Fruit fly (Drosophila melanogaster): ENCODE measurements around the gene GILT1.

- TF ChIP-seq CG14711 (tag; optimal IDR thresholded peaks at IDR 0.05) (no peak), cnc (optimal IDR thresholded peaks at IDR 0.05) (no peak), CG12768 (GFP tag; optimal IDR thresholded peaks at IDR 0.05) (no peak)
Measured at dm6 chr3R:13401722-13402296, at the start of gene GILT1.

All from whole organism, adult.